Fruit fly (Drosophila melanogaster): Measurements from ENCODE around the gene Pcd.

dm6 chr3R:29758734-29759131 lies 35.8 kb downstream of the Pcd start:
- no peak for TF ChIP-seq Pif1B (GFP tag; optimal IDR thresholded peaks at IDR 0.05)
- TF ChIP-seq CG14655 (GFP tag; optimal IDR thresholded peaks at IDR 0.05) = no peak
- no peak for TF ChIP-seq gl (tag; optimal IDR thresholded peaks at IDR 0.05)
